Worm (Caenorhabditis elegans) whole organism, L1 larva: ENCODE data around the gene ldh-1.

Source experiments
- C04F5.9 ChIP-seq: sonication (generic microtip); optimal IDR thresholded peaks from 2 replicates; lab custom pipeline; 2016; ENCODE audit warnings: missing genetic modification characterization, missing compliant biosample characterization
- ama-1 ChIP-seq: fragments of 150-350 bp; optimal IDR thresholded peaks from 2 replicates; lab custom pipeline; 2014
- ceh-63 ChIP-seq: fragments of 200-800 bp; sonication (Bioruptor generic); optimal IDR thresholded peaks from 2 replicates; lab custom pipeline; 2018; ENCODE audit warnings: mild to moderate bottlenecking, missing genetic modification characterization, missing compliant biosample characterization
- elt-3 ChIP-seq, 6 experiments: fragments of 150-350 bp in 1 of 6; sonication (generic microtip); optimal IDR thresholded peaks; 2 replicates each; lab custom pipeline; 2017 to 2018; ENCODE audit warnings: missing biosample characterization in 6 of 6, missing genetic modification characterization in 6 of 6, inconsistent platforms in 1 of 6
- lin-13 ChIP-seq: fragments of 150-350 bp; optimal IDR thresholded peaks from 2 replicates; lab custom pipeline; 2014; ENCODE audit warnings: missing biosample characterization, missing genetic modification reagents, missing genetic modification characterization
- lir-3 ChIP-seq: sonication (generic microtip); optimal IDR thresholded peaks from 2 replicates; lab custom pipeline; 2016; ENCODE audit warnings: mild to moderate bottlenecking, missing genetic modification characterization, moderate library complexity, missing compliant biosample characterization; ENCODE audit not compliant: poor library complexity
- mep-1 ChIP-seq: fragments of 150-350 bp; optimal IDR thresholded peaks from 2 replicates; lab custom pipeline; 2014; ENCODE audit warnings: missing biosample characterization, missing genetic modification characterization
- nhr-12 ChIP-seq: sonication (generic microtip); optimal IDR thresholded peaks from 2 replicates; lab custom pipeline; 2017; ENCODE audit warnings: missing biosample characterization, missing genetic modification characterization
- rnt-1 ChIP-seq: sonication (generic microtip); optimal IDR thresholded peaks from 2 replicates; lab custom pipeline; 2016; ENCODE audit warnings: mild to moderate bottlenecking, missing genetic modification characterization, moderate library complexity, missing compliant biosample characterization

- TF ChIP-seq ama-1 (no peak), lin-13 (GFP tag; lab: Kevin White, UChicago) (no peak), lir-3 (tag; lab: Kevin White, UChicago) (no peak), elt-3 (tag; optimal IDR thresholded peaks at IDR 0.05; lab: Kevin White, UChicago) (no peak), ceh-63 (GFP tag; lab: Kevin White, UChicago) (no peak), mep-1 (tag; lab: Kevin White, UChicago) (no peak), nhr-12 (tag; lab: Kevin White, UChicago) (no peak), rnt-1 (tag; lab: Kevin White, UChicago) (no peak), C04F5.9 (no peak)
These were observed 2.4 kb upstream of the ldh-1 start for ce11 chrII:11721604-11722003.
